Worm (Caenorhabditis elegans): Measurements from ENCODE around the gene EGAP9.3.

The EGAP9.3 gene

ce11 chrV:6548309-6548708 lies 31.6 kb downstream of the EGAP9.3 start:
- peak in 1 of 2 experiments; percentile 8 for TF ChIP-seq mdl-1 (tag; optimal IDR thresholded peaks at IDR 0.05)
- TF ChIP-seq aha-1 (tag): peak; percentile 37
- peak; percentile 22 for TF ChIP-seq dve-1 (tag; optimal IDR thresholded peaks at IDR 0.05; ENCODE audit: insufficient read depth)
- TF ChIP-seq unc-62 (GFP tag; optimal IDR thresholded peaks at IDR 0.05 in 1 of 2): peak in 1 of 2 experiments; percentile 95
- TF ChIP-seq unc-62 (tag; optimal IDR thresholded peaks at IDR 0.05): no peak
- TF ChIP-seq nhr-28 (tag; optimal IDR thresholded peaks at IDR 0.05): no peak

ce11 chrV:6546450-6547171 lies 33.3 kb downstream of the EGAP9.3 start, which contains the start of gene dre-1:
TSS of gene dre-1 (minus strand) at chrV:6546500.
- TF ChIP-seq pqm-1 (tag; optimal IDR thresholded peaks at IDR 0.05) (peak; percentile 37), R02D3.7 (tag; optimal IDR thresholded peaks at IDR 0.05) (no peak), lin-13 (GFP tag; optimal IDR thresholded peaks at IDR 0.05) (no peak), ZK546.5 (tag; optimal IDR thresholded peaks at IDR 0.05) (no peak), hmg-1.1 (GFP tag; IDR thresholded peaks at IDR 0.05) (no peak), lir-3 (tag; optimal IDR thresholded peaks at IDR 0.05) (no peak), dve-1 (tag; optimal IDR thresholded peaks at IDR 0.05; ENCODE audit: insufficient read depth) (peak; percentile 62), hlh-30 (tag; optimal IDR thresholded peaks at IDR 0.05; ENCODE audit: insufficient read depth) (peak; percentile 11), daf-16 (GFP tag; optimal IDR thresholded peaks at IDR 0.05) (no peak), daf-16 (tag; optimal IDR thresholded peaks at IDR 0.05) (peak; percentile 26), F44E2.7 (GFP tag; IDR thresholded peaks at IDR 0.05) (no peak), dmd-6 (GFP tag; IDR thresholded peaks at IDR 0.05) (0 out of 2 replicates have a peak, but pooled peaks have one; percentile 18), hlh-11 (tag; optimal IDR thresholded peaks at IDR 0.05) (peak; percentile 14), aha-1 (tag) (peak; percentile 71), nhr-28 (tag; optimal IDR thresholded peaks at IDR 0.05) (peak; percentile 45)

- TF ChIP-seq lim-7 (GFP tag; IDR thresholded peaks at IDR 0.05) (no peak), duxl-1 (tag; optimal IDR thresholded peaks at IDR 0.05; ENCODE audit: poor library complexity) (no peak), nhr-25 (tag; optimal IDR thresholded peaks at IDR 0.05; ENCODE audit: borderline replicate concordance, insufficient read depth) (peak; percentile 33), unc-62 (GFP tag; optimal IDR thresholded peaks at IDR 0.05 in 1 of 2) (peak in 1 of 2 experiments; percentile 78), unc-62 (tag; optimal IDR thresholded peaks at IDR 0.05) (no peak), attf-4 (tag; optimal IDR thresholded peaks at IDR 0.05) (no peak), madf-9 (GFP tag; conservative IDR thresholded peaks at IDR 0.05) (no peak), snpc-4 (tag; optimal IDR thresholded peaks at IDR 0.05) (no peak), mxl-3 (GFP tag; optimal IDR thresholded peaks at IDR 0.05) (peak; percentile 57), zip-11 (GFP tag; IDR thresholded peaks at IDR 0.05) (no peak), Y105C5A.15 (GFP tag; IDR thresholded peaks at IDR 0.05) (no peak), lin-13 (GFP tag; optimal IDR thresholded peaks at IDR 0.05) (no peak), F44E2.7 (GFP tag; IDR thresholded peaks at IDR 0.05) (no peak), hlh-30 (tag; optimal IDR thresholded peaks at IDR 0.05; ENCODE audit: insufficient read depth) (peak; percentile 51), php-3 (GFP tag; IDR thresholded peaks at IDR 0.05) (no peak)
Observed at ce11 chrV:6544999-6545398, 34.9 kb downstream of the EGAP9.3 start.

ce11 chrV:6541875-6542274 lies 38.0 kb downstream of the EGAP9.3 start:
- TF ChIP-seq tra-1 (GFP tag; IDR thresholded peaks at IDR 0.05): no peak
- no peak for TF ChIP-seq snpc-4 (tag; optimal IDR thresholded peaks at IDR 0.05)
- TF ChIP-seq lin-15B (tag; optimal IDR thresholded peaks at IDR 0.05): no peak
- TF ChIP-seq spr-3 (GFP tag; optimal IDR thresholded peaks at IDR 0.05): no peak
- no peak for TF ChIP-seq dmd-9 (GFP tag; IDR thresholded peaks at IDR 0.05)
- no peak for TF ChIP-seq ama-1 (optimal IDR thresholded peaks at IDR 0.05)
- TF ChIP-seq mxl-3 (GFP tag; optimal IDR thresholded peaks at IDR 0.05): peak; percentile 66
- TF ChIP-seq lin-29 (GFP tag; IDR thresholded peaks at IDR 0.05): no peak
- peak; percentile 14 for TF ChIP-seq nhr-25 (tag; optimal IDR thresholded peaks at IDR 0.05; ENCODE audit: borderline replicate concordance, insufficient read depth)
- no peak for TF ChIP-seq attf-4 (tag; optimal IDR thresholded peaks at IDR 0.05)
- peak; percentile 90 for TF ChIP-seq set-16 (GFP tag; IDR thresholded peaks at IDR 0.05)
- TF ChIP-seq daf-12 (tag; optimal IDR thresholded peaks at IDR 0.05): no peak
- TF ChIP-seq ceh-28 (tag; optimal IDR thresholded peaks at IDR 0.05): no peak
- no peak for TF ChIP-seq nhr-41 (GFP tag; IDR thresholded peaks at IDR 0.05)
- no peak for TF ChIP-seq unc-130 (GFP tag; optimal IDR thresholded peaks at IDR 0.05)
- peak in 1 of 2 experiments; percentile 97 for TF ChIP-seq unc-62 (GFP tag; optimal IDR thresholded peaks at IDR 0.05 in 1 of 2)
- no peak for TF ChIP-seq unc-62 (tag; optimal IDR thresholded peaks at IDR 0.05)
- peak; percentile 45 for TF ChIP-seq hlh-30 (tag; optimal IDR thresholded peaks at IDR 0.05; ENCODE audit: insufficient read depth)
- TF ChIP-seq aha-1 (tag): peak; percentile 72
- no peak for TF ChIP-seq daf-19 (GFP tag; conservative IDR thresholded peaks at IDR 0.05)
- TF ChIP-seq daf-8 (GFP tag; IDR thresholded peaks at IDR 0.05): no peak
- TF ChIP-seq egl-43 (GFP tag; IDR thresholded peaks at IDR 0.05): 0 out of 2 replicates have a peak, but pooled peaks have one; percentile 27
- TF ChIP-seq sdz-12 (GFP tag; optimal IDR thresholded peaks at IDR 0.05): no peak

Measured in whole organism, L4 larva.